Worm (Caenorhabditis elegans): ENCODE measurements around the gene K11D9.3.

DNA sequence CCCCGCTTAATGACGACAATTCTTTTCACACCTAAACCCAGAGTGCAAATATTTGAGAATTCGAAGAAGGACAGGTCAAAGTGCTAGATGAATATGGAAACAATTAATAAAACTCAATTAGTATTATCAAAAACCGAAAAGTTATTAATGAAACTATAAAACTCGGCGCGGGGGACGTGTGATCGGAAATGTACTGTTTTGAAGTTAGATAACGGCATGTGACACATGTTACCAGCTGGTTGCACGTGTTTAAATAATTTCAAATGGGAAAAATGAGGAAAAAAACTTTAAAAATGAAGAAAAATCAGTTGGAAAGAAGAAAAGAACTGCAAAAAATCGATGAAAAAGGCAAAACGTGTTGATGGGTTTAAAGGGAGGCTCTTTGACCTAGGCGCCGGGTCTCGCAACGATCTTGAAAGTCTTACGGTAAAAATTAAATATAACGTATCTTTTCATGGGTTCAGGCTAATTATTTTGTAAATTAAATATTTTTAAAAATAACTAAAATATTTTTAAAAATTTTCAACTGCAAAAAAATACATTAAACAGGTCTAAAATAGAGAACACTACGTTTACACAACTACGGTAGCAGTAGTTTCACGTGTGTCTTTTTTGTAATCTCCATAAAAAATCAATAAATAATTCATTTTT is 18.7 kb upstream of the K11D9.3 start:
- TF ChIP-seq nhr-12 (tag; optimal IDR thresholded peaks at IDR 0.05): no peak
- TF ChIP-seq unc-62 (GFP tag; optimal IDR thresholded peaks at IDR 0.05): no peak
- no peak for TF ChIP-seq mab-5 (tag; optimal IDR thresholded peaks at IDR 0.05)
- TF ChIP-seq drap-1 (GFP tag; optimal IDR thresholded peaks at IDR 0.05): no peak
- TF ChIP-seq ztf-11 (tag; optimal IDR thresholded peaks at IDR 0.05): no peak
- no peak for TF ChIP-seq nhr-76 (tag; optimal IDR thresholded peaks at IDR 0.05)
- TF ChIP-seq nhr-237 (tag; optimal IDR thresholded peaks at IDR 0.05): no peak
- TF ChIP-seq blmp-1 (tag; optimal IDR thresholded peaks at IDR 0.05): no peak
- TF ChIP-seq bed-3 (GFP tag; optimal IDR thresholded peaks at IDR 0.05): no peak
- no peak for TF ChIP-seq snpc-4 (tag; optimal IDR thresholded peaks at IDR 0.05)
- TF ChIP-seq elt-1 (tag; optimal IDR thresholded peaks at IDR 0.05; ENCODE audit: borderline replicate concordance, insufficient read depth): no peak

Measured in whole organism, mixed stage, embryonic.